Fruit fly (Drosophila melanogaster) whole organism, prepupa: ENCODE results near the gene Slc25A46a.

Source experiments
- CG10631 ChIP-seq: fragments of 200-800 bp; sonication (Bioruptor generic); optimal IDR thresholded peaks from 2 replicates; lab custom pipeline; 2016; ENCODE audit warnings: missing biosample characterization, missing genetic modification characterization
- CG11762 ChIP-seq: fragments of 200-800 bp; sonication (Bioruptor generic); optimal IDR thresholded peaks from 3 replicates; lab custom pipeline; 2016; ENCODE audit warnings: missing biosample characterization, missing genetic modification characterization; ENCODE audit not compliant: insufficient read depth
- CG15336 ChIP-seq: fragments of 200-800 bp; sonication (Bioruptor generic); IDR thresholded peaks from 2 replicates; pipeline ENCODE4 v1.3.6; 2022; ENCODE audit warnings: missing biosample characterization, missing genetic modification characterization
- CG16779 ChIP-seq: fragments of 200-800 bp; sonication (Bioruptor generic); optimal IDR thresholded peaks from 3 replicates; lab custom pipeline; 2017; ENCODE audit warnings: missing biosample characterization, mild to moderate bottlenecking, missing genetic modification characterization
- CG3032 ChIP-seq: fragments of 200-800 bp; optimal IDR thresholded peaks from 2 replicates; lab custom pipeline; 2019; ENCODE audit warnings: missing biosample characterization, mild to moderate bottlenecking, missing genetic modification characterization, moderate library complexity
- CG31627 ChIP-seq: fragments of 200-800 bp; sonication (Bioruptor generic); optimal IDR thresholded peaks from 3 replicates; lab custom pipeline; 2016; ENCODE audit warnings: missing biosample characterization, missing genetic modification characterization
- CG32006 ChIP-seq: fragments of 200-800 bp; sonication (Bioruptor generic); optimal IDR thresholded peaks from 3 replicates; lab custom pipeline; 2017; ENCODE audit warnings: missing biosample characterization, mild to moderate bottlenecking, missing genetic modification characterization
- CG3919 ChIP-seq: fragments of 200-800 bp; sonication (Bioruptor generic); optimal IDR thresholded peaks from 3 replicates; lab custom pipeline; 2016; ENCODE audit warnings: missing biosample characterization, missing genetic modification characterization
- CG4318 ChIP-seq: fragments of 200-800 bp; sonication (Bioruptor generic); optimal IDR thresholded peaks from 3 replicates; lab custom pipeline; 2017; ENCODE audit warnings: missing biosample characterization, mild to moderate bottlenecking, missing genetic modification characterization
- CG6792 ChIP-seq: fragments of 200-800 bp; sonication (Bioruptor generic); optimal IDR thresholded peaks from 3 replicates; lab custom pipeline; 2016; ENCODE audit warnings: missing biosample characterization, missing genetic modification characterization
- CG6808 ChIP-seq: fragments of 200-800 bp; sonication (Bioruptor generic); optimal IDR thresholded peaks from 3 replicates; lab custom pipeline; 2017; ENCODE audit warnings: missing biosample characterization, missing genetic modification characterization, mild to moderate bottlenecking, moderate library complexity, missing genetic modification reagents
- CG6854 ChIP-seq: fragments of 200-800 bp; sonication (Bioruptor generic); optimal IDR thresholded peaks from 2 replicates; lab custom pipeline; 2017; ENCODE audit warnings: missing biosample characterization, mild to moderate bottlenecking, missing genetic modification characterization
- CG7368 ChIP-seq: fragments of 200-800 bp; sonication (Bioruptor generic); optimal IDR thresholded peaks from 3 replicates; lab custom pipeline; 2016; ENCODE audit warnings: missing biosample characterization, missing genetic modification characterization
- CG8119 ChIP-seq: fragments of 200-800 bp; sonication (Bioruptor generic); IDR thresholded peaks from 3 replicates; pipeline ENCODE4 v1.3.6; 2022; ENCODE audit warnings: missing biosample characterization, missing genetic modification characterization
- CG8632 ChIP-seq: fragments of 200-800 bp; sonication (Bioruptor generic); optimal IDR thresholded peaks from 3 replicates; lab custom pipeline; 2016; ENCODE audit warnings: missing biosample characterization, missing genetic modification characterization
- Eip75B ChIP-seq: fragments of 200-800 bp; sonication (Bioruptor generic); optimal IDR thresholded peaks from 3 replicates; lab custom pipeline; 2016; ENCODE audit warnings: missing biosample characterization, missing genetic modification characterization
- Eip78C ChIP-seq: fragments of 200-800 bp; sonication (Bioruptor generic); peaks from one replicate; lab custom pipeline; 2016; ENCODE audit warnings: missing biosample characterization, missing genetic modification characterization
- Eip93F ChIP-seq: fragments of 200-800 bp; sonication (Bioruptor generic); optimal IDR thresholded peaks from 2 replicates; lab custom pipeline; 2016; ENCODE audit warnings: missing biosample characterization, mild to moderate bottlenecking, missing genetic modification characterization
- Ets21C ChIP-seq: fragments of 200-800 bp; sonication (Bioruptor generic); optimal IDR thresholded peaks from 3 replicates; lab custom pipeline; 2016; ENCODE audit warnings: missing biosample characterization, missing genetic modification characterization
- Ets96B ChIP-seq: fragments of 200-800 bp; optimal IDR thresholded peaks from 2 replicates; lab custom pipeline; 2019; ENCODE audit warnings: missing biosample characterization, mild to moderate bottlenecking, missing genetic modification characterization, moderate library complexity
- Gug ChIP-seq: fragments of 200-800 bp; sonication (Bioruptor generic); IDR thresholded peaks from 2 replicates; pipeline ENCODE4 v1.3.6; 2022; ENCODE audit warnings: missing biosample characterization, missing genetic modification characterization
- Hr38 ChIP-seq: sonication (Bioruptor generic); optimal IDR thresholded peaks from 2 replicates; lab custom pipeline; 2016; ENCODE audit warnings: missing biosample characterization, missing genetic modification characterization
- Hr39 ChIP-seq: fragments of 200-800 bp; sonication (Bioruptor generic); optimal IDR thresholded peaks from 2 replicates; lab custom pipeline; 2016; ENCODE audit warnings: missing biosample characterization, missing genetic modification characterization
- Hr4 ChIP-seq: fragments of 200-800 bp; sonication (Bioruptor generic); optimal IDR thresholded peaks from 3 replicates; lab custom pipeline; 2016; ENCODE audit warnings: missing biosample characterization, missing genetic modification characterization
- Met ChIP-seq: fragments of 200-800 bp; sonication (Bioruptor generic); optimal IDR thresholded peaks from 3 replicates; lab custom pipeline; 2016; ENCODE audit warnings: missing biosample characterization, missing genetic modification characterization
- OdsH ChIP-seq: fragments of 200-800 bp; sonication (Bioruptor generic); optimal IDR thresholded peaks from 3 replicates; lab custom pipeline; 2016; ENCODE audit warnings: missing biosample characterization, missing genetic modification characterization
- Smox ChIP-seq: fragments of 200-800 bp; sonication (Bioruptor generic); optimal IDR thresholded peaks from 3 replicates; lab custom pipeline; 2016; ENCODE audit warnings: missing biosample characterization, missing genetic modification characterization
- Sox102F ChIP-seq: fragments of 200-800 bp; sonication (Bioruptor generic); optimal IDR thresholded peaks from 2 replicates; lab custom pipeline; 2016; ENCODE audit warnings: missing biosample characterization, mild to moderate bottlenecking, missing genetic modification characterization
- Sox14 ChIP-seq: fragments of 200-800 bp; sonication (Bioruptor generic); optimal IDR thresholded peaks from 3 replicates; lab custom pipeline; 2016; ENCODE audit warnings: missing biosample characterization, missing genetic modification characterization
- Sox15 ChIP-seq: fragments of 200-800 bp; sonication (Bioruptor generic); optimal IDR thresholded peaks from 3 replicates; lab custom pipeline; 2016; ENCODE audit warnings: missing biosample characterization, missing genetic modification characterization
- acj6 ChIP-seq: fragments of 200-800 bp; sonication (Bioruptor generic); optimal IDR thresholded peaks from 3 replicates; lab custom pipeline; 2016; ENCODE audit warnings: missing biosample characterization, missing genetic modification characterization
- cyc ChIP-seq: fragments of 200-800 bp; sonication (Bioruptor generic); optimal IDR thresholded peaks from 3 replicates; lab custom pipeline; 2016; ENCODE audit warnings: missing biosample characterization, missing genetic modification characterization
- eg ChIP-seq: fragments of 200-800 bp; sonication (Bioruptor generic); IDR thresholded peaks from 3 replicates; pipeline ENCODE4 v1.3.6; 2022; ENCODE audit warnings: missing biosample characterization, missing genetic modification characterization
- esn ChIP-seq: fragments of 200-800 bp; sonication (Bioruptor generic); optimal IDR thresholded peaks from 2 replicates; lab custom pipeline; 2016; ENCODE audit warnings: missing biosample characterization, mild to moderate bottlenecking, missing genetic modification characterization, moderate library complexity
- fd59A ChIP-seq: fragments of 200-800 bp; sonication (Bioruptor generic); optimal IDR thresholded peaks from 2 replicates; lab custom pipeline; 2017; ENCODE audit warnings: missing biosample characterization, mild to moderate bottlenecking, missing genetic modification characterization, missing genetic modification reagents
- fkh ChIP-seq: fragments of 200-800 bp; sonication (Bioruptor generic); optimal IDR thresholded peaks from 3 replicates; lab custom pipeline; 2017; ENCODE audit warnings: missing biosample characterization, mild to moderate bottlenecking, missing genetic modification characterization, moderate library complexity
- lz ChIP-seq: fragments of 200-800 bp; sonication (Bioruptor generic); optimal IDR thresholded peaks from 3 replicates; lab custom pipeline; 2016; ENCODE audit warnings: missing biosample characterization, missing genetic modification characterization
- pdm3 ChIP-seq: fragments of 200-800 bp; sonication (Bioruptor generic); optimal IDR thresholded peaks from 3 replicates; lab custom pipeline; 2016; ENCODE audit warnings: missing biosample characterization, missing genetic modification characterization
- svp ChIP-seq: fragments of 200-800 bp; sonication (Bioruptor generic); peaks from one replicate; lab custom pipeline; 2016; ENCODE audit warnings: missing biosample characterization, missing genetic modification characterization
- topi ChIP-seq: fragments of 200-800 bp; sonication (Bioruptor generic); optimal IDR thresholded peaks from 3 replicates; lab custom pipeline; 2016; ENCODE audit warnings: missing biosample characterization, missing genetic modification characterization
- vri ChIP-seq: fragments of 200-800 bp; sonication (Bioruptor generic); optimal IDR thresholded peaks from 3 replicates; lab custom pipeline; 2016; ENCODE audit warnings: missing biosample characterization, mild to moderate bottlenecking, missing genetic modification characterization

Slc25A46a gene

dm6 chrX:15973157-15973774 is 10.3 kb upstream of the Slc25A46a start, which contains the start of gene mmd:
TSS of gene mmd (minus strand) at chrX:15973159.
- TF ChIP-seq CG32006 (GFP tag; lab: Kevin White, UChicago) (no peak), Sox14 (GFP tag; lab: Kevin White, UChicago) (no peak), CG6854 (no peak), CG7368 (no peak), Ets96B (no peak), acj6 (no peak), eg (GFP tag; lab: Robert Waterston, UW) (no peak), topi (GFP tag; lab: Kevin White, UChicago) (no peak), CG3919 (GFP tag; lab: Kevin White, UChicago) (no peak), cyc (GFP tag; lab: Kevin White, UChicago) (no peak), fkh (GFP tag; lab: Kevin White, UChicago) (no peak), fd59A (no peak), Ets21C (GFP tag; lab: Kevin White, UChicago) (no peak), vri (no peak), Met (GFP tag; lab: Kevin White, UChicago) (no peak), CG4318 (GFP tag; lab: Kevin White, UChicago) (no peak), Hr4 (no peak), pdm3 (GFP tag; lab: Kevin White, UChicago) (no peak), CG6792 (GFP tag; lab: Kevin White, UChicago) (no peak)

dm6 chrX:15974125-15974524 is 9.4 kb upstream of the Slc25A46a start, which contains the start of gene Or13a:
TSS of gene Or13a (plus strand) at chrX:15974425.
- TF ChIP-seq Sox102F (GFP tag; lab: Kevin White, UChicago) (no peak), Sox15 (no peak), CG6808 (no peak), CG11762 (no peak), pdm3 (GFP tag; lab: Kevin White, UChicago) (no peak), Hr38 (no peak), CG8119 (GFP tag; lab: Robert Waterston, UW) (no peak), Met (GFP tag; lab: Kevin White, UChicago) (no peak), Eip75B (GFP tag; lab: Kevin White, UChicago) (no peak), fd59A (no peak)

- TF ChIP-seq Eip93F (GFP tag; lab: Kevin White, UChicago), result no peak
- no peak for TF ChIP-seq Gug (GFP tag; lab: Robert Waterston, UW)
- no peak for TF ChIP-seq CG6792 (GFP tag; lab: Kevin White, UChicago)
- no peak for TF ChIP-seq cyc (GFP tag; lab: Kevin White, UChicago)
- TF ChIP-seq, all 60 proteins: peak for 0
Measured at dm6 chrX:15976568-15976967, 7.0 kb upstream of the Slc25A46a start, which contains the start of gene CG42766. TSS of gene CG42766 (plus strand) at chrX:15976868.

dm6 chrX:15982844-15983243 is 728 bp upstream of the Slc25A46a start, which contains the start of gene Cep164:
TSS of gene Cep164 (minus strand) at chrX:15982944.
- TF ChIP-seq CG16779 (tag; lab: Kevin White, UChicago) (no peak), fd59A (no peak), fkh (GFP tag; lab: Kevin White, UChicago) (no peak), OdsH (GFP tag; lab: Kevin White, UChicago) (no peak), CG8632 (GFP tag; lab: Kevin White, UChicago) (no peak)
- TF ChIP-seq, all 60 proteins: peak for 0

dm6 chrX:15986654-15987053 is 3.1 kb downstream of the Slc25A46a start, which contains the start of gene ND-20:
TSS of gene ND-20 (minus strand) at chrX:15986808.
- TF ChIP-seq svp (GFP tag; lab: Kevin White, UChicago) (peak; percentile 83), CG31627 (GFP tag; lab: Kevin White, UChicago) (peak; percentile 10), Smox (GFP tag; lab: Kevin White, UChicago) (no peak), CG7368 (no peak), CG3032 (tag; lab: Kevin White, UChicago) (peak; percentile 36), cyc (GFP tag; lab: Kevin White, UChicago) (peak; percentile 11), lz (GFP tag; lab: Kevin White, UChicago) (peak; percentile 11), eg (GFP tag; lab: Robert Waterston, UW) (no peak), Ets21C (GFP tag; lab: Kevin White, UChicago) (peak; percentile 8), esn (peak; percentile 2), CG15336 (GFP tag; lab: Robert Waterston, UW) (no peak), Hr39 (GFP tag; lab: Kevin White, UChicago) (peak; percentile 39), CG10631 (GFP tag; lab: Kevin White, UChicago) (no peak), Eip78C (GFP tag; lab: Kevin White, UChicago) (peak; percentile 24)
- TF ChIP-seq, all 60 proteins: peak for 9
